Fruit fly (Drosophila melanogaster): ENCODE data around the gene CG12811.
A peak's percentile ranks its signal among the peaks of the same experiment; 100 is the strongest.

The CG12811 gene

DNA sequence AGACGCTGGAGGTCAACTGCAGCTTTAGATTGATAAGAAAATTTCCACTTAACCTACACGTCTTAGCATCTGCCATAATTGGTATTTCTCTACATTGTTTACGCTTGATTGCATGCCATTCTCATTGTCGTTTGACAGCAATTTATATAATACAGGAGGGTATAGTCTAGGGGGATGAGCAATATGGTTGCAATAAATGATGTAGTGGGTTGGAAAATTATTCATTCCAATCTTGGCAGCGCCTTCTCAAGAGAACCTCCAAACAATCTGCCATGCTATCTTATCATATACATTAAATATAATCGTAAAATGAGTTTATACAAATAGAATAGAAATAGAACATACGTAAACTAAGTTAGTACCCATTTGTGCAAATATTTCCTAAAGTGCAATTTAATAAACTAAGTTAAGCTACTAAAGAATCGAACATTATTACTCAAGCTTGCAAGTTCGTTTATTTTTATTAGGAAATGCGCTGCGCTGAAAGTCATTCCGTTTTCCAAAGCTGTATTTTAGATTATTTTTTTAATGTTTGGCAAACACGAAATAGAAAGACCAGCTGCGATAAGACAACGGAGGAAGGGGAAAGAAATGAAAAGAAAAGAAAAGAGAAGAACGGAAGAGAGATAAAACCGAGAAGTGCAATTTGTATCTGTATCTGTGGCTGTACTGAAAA, 30.0 kb upstream of the CG12811 start:
- TF ChIP-seq brk (GFP tag; optimal IDR thresholded peaks at IDR 0.05), result no peak
- TF ChIP-seq HLH106 (tag; optimal IDR thresholded peaks at IDR 0.05), result no peak

DNA sequence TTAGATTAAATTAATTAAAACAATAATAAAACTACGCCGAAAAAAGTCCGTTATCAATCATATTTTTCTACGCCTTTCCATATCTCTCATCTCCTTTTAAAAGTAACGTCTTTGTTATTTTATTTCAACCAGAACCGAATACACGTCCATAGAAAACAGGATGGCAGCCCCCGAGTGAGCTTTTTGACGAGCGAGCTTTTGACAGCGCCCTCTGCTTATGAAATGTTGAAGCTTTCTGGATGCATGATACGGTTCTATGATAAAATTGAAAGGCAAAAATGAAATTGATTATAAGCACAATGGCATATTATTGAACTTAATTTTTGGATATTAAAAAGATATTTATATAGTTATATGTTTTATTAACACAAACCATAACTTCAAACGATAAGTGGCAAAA, 28.1 kb upstream of the CG12811 start:
- TF ChIP-seq HLH106 (tag; optimal IDR thresholded peaks at IDR 0.05) (peak; percentile 26), br (GFP tag; optimal IDR thresholded peaks at IDR 0.05) (peak; percentile 28), Hr83 (GFP tag; optimal IDR thresholded peaks at IDR 0.05; ENCODE audit: poor library complexity, severe bottlenecking) (peak; percentile 65), h (GFP tag; optimal IDR thresholded peaks at IDR 0.05) (peak; percentile 23), rgr (GFP tag; optimal IDR thresholded peaks at IDR 0.05) (peak; percentile 46), psq (GFP tag; optimal IDR thresholded peaks at IDR 0.05) (no peak), foxo (GFP tag; optimal IDR thresholded peaks at IDR 0.05) (peak in 1 of 2 experiments; percentile 24), OdsH (GFP tag; optimal IDR thresholded peaks at IDR 0.05) (peak; percentile 6), dl (GFP tag; optimal IDR thresholded peaks at IDR 0.05; ENCODE audit: insufficient read depth in 1 of 2, partially characterized antibody in 2 of 2) (no peak), brk (GFP tag; optimal IDR thresholded peaks at IDR 0.05) (peak; percentile 4), Myc (optimal IDR thresholded peaks at IDR 0.05) (no peak), fru (GFP tag; optimal IDR thresholded peaks at IDR 0.05) (peak; percentile 17), ey (GFP tag; optimal IDR thresholded peaks at IDR 0.05) (no peak), Hr78 (GFP tag; optimal IDR thresholded peaks at IDR 0.05) (no peak), pan (optimal IDR thresholded peaks at IDR 0.05) (no peak)

DNA sequence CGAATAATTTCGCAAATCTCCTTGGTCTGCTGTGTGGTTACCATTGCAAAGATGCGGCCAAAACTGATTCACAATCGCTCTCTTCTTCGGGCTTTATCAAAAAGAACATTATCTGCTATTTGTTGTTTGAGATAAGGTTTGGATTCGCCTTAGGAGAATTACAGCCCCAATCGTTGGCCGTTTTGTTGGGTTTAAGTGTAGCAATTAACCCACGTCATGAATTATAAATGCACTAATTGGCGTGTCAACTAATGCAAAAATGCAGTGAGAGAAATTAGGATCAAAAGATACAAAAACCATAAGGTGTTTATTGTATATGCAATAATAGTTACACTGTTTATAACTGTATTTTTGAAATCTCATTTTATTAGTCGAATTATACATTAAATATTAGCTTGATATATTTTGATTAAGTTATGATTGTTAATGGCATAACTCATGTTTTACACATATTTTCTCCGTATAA, 26.8 kb upstream of the CG12811 start, which contains the start of gene Alp13:
TSS of gene Alp13 (minus strand) at position 51 of the 466 bp plus-strand sequence.
- no peak for TF ChIP-seq Dif (GFP tag; optimal IDR thresholded peaks at IDR 0.05; ENCODE audit: partially characterized antibody)
- no peak for TF ChIP-seq Vsx2 (GFP tag; optimal IDR thresholded peaks at IDR 0.05; ENCODE audit: partially characterized antibody)
- TF ChIP-seq GATAd (GFP tag; optimal IDR thresholded peaks at IDR 0.05), result no peak
- TF ChIP-seq Hr78 (GFP tag; optimal IDR thresholded peaks at IDR 0.05), result no peak
- TF ChIP-seq Myc (optimal IDR thresholded peaks at IDR 0.05), result no peak
- no peak for TF ChIP-seq jim (GFP tag; optimal IDR thresholded peaks at IDR 0.05)
- TF ChIP-seq tai (GFP tag; optimal IDR thresholded peaks at IDR 0.05), result no peak
- TF ChIP-seq CG32264 (GFP tag; optimal IDR thresholded peaks at IDR 0.05), result no peak
- TF ChIP-seq sage (GFP tag; optimal IDR thresholded peaks at IDR 0.05), result no peak
- TF ChIP-seq pan (optimal IDR thresholded peaks at IDR 0.05), result no peak
- no peak for TF ChIP-seq lola (GFP tag; optimal IDR thresholded peaks at IDR 0.05)
- no peak for TF ChIP-seq usp (GFP tag; optimal IDR thresholded peaks at IDR 0.05)
- no peak for TF ChIP-seq CG9705 (GFP tag; optimal IDR thresholded peaks at IDR 0.05)
- no peak for TF ChIP-seq h (GFP tag; optimal IDR thresholded peaks at IDR 0.05)
- TF ChIP-seq N (GFP tag; optimal IDR thresholded peaks at IDR 0.05), result no peak
- TF ChIP-seq CrebA (GFP tag; optimal IDR thresholded peaks at IDR 0.05; ENCODE audit: borderline replicate concordance), result no peak
- no peak for TF ChIP-seq HLH106 (tag; optimal IDR thresholded peaks at IDR 0.05)

DNA sequence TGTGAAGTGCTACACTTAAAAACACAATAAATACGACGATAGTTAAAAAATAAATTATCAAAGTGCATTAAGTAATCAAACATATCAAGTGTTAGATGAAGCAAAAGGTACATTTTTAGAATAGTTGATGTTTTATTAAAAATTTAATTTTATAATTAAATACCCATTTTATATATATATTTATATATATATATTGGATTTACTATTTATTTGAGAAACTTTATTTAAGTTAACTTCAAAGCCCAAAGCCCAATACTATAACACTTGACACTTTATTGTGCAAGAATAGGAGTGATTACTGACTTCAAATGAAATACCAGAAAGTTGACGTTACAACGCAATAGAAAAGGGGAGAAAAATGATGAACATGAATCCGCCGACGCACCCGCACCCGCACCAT, 22.2 kb upstream of the CG12811 start, which contains the start of gene nerfin-2:
TSS of gene nerfin-2 (plus strand) at position 301 of the 400 bp plus-strand sequence.
- TF ChIP-seq CG9705 (GFP tag; optimal IDR thresholded peaks at IDR 0.05), result no peak
- no peak for TF ChIP-seq tai (GFP tag; optimal IDR thresholded peaks at IDR 0.05)
- peak; percentile 25 for TF ChIP-seq Dfd (GFP tag; optimal IDR thresholded peaks at IDR 0.05)

DNA sequence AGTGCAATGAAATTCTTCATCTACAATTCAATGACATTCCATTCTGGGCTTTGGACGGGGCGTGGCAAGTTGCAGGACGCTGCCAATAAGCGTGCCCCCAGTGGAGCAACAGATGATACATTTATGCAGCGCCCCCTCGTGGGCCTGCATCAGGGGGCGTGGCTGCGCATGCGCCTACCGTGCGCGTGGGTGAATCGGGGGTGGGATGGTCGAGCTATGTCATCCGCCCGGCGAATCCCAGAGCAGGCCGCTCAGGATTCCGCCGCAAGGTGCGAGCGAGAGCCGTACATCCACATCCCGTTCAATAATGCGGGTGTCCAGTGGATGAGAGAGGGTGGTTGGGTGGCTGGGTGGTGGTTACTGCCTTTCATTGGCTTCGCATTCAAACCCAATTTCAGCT, 21.6 kb upstream of the CG12811 start:
- TF ChIP-seq woc (GFP tag; optimal IDR thresholded peaks at IDR 0.05), result no peak
- TF ChIP-seq dl (GFP tag; optimal IDR thresholded peaks at IDR 0.05; ENCODE audit: insufficient read depth in 1 of 2, partially characterized antibody in 2 of 2), result peak in 1 of 2 experiments; percentile 13

DNA sequence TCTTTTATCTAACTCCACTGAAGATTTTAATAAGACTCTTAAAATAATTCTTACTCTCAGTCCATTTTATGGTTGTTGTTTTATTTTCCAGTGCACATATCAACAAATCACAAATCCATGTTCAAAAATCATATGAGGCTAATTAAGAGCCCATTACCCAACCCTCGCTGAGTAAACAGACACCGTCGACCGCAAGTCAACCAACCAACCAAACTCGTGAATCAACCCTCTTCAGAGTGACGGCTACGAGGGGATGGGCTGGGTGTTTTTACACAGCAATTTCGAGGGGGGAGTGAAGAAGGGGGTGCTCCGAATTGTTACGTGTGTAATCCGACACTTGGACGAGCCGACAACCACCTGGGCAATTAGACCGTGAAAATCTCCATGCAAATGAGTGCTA, 20.2 kb upstream of the CG12811 start:
- peak; percentile 92 for TF ChIP-seq Vsx2 (GFP tag; optimal IDR thresholded peaks at IDR 0.05; ENCODE audit: partially characterized antibody)
- no peak for TF ChIP-seq dl (GFP tag; optimal IDR thresholded peaks at IDR 0.05; ENCODE audit: insufficient read depth in 1 of 2, partially characterized antibody in 2 of 2)
